Fruit fly (Drosophila melanogaster) whole organism, embryonic: Measurements from ENCODE around the gene axo.

Experiments used
- Atf-2 ChIP-seq: fragments of 200-800 bp; sonication (Bioruptor generic); optimal IDR thresholded peaks from 2 replicates; lab custom pipeline; 2016; ENCODE audit warnings: missing biosample characterization, missing genetic modification characterization
- CG11398 ChIP-seq: fragments of 200-800 bp; sonication (Bioruptor generic); optimal IDR thresholded peaks from 2 replicates; lab custom pipeline; 2016; ENCODE audit warnings: missing biosample characterization, missing genetic modification characterization
- CG12769 ChIP-seq: fragments of 200-800 bp; sonication (Bioruptor generic); optimal IDR thresholded peaks from 2 replicates; lab custom pipeline; 2019; ENCODE audit warnings: missing biosample characterization, mild to moderate bottlenecking, missing genetic modification characterization, moderate library complexity
- CG15479 ChIP-seq: fragments of 200-800 bp; sonication (Bioruptor generic); optimal IDR thresholded peaks from 3 replicates; lab custom pipeline; 2019; ENCODE audit warnings: missing biosample characterization, mild to moderate bottlenecking, missing genetic modification characterization, moderate library complexity
- CG17385 ChIP-seq: fragments of 200-800 bp; sonication (Bioruptor generic); optimal IDR thresholded peaks from 3 replicates; lab custom pipeline; 2018; ENCODE audit warnings: missing biosample characterization, mild to moderate bottlenecking, missing genetic modification characterization
- CG17612 ChIP-seq: fragments of 200-800 bp; sonication (Bioruptor generic); IDR thresholded peaks from 2 replicates; pipeline ENCODE4 v1.3.6; 2022; ENCODE audit warnings: missing biosample characterization, missing genetic modification characterization
- CG18599 ChIP-seq: fragments of 200-800 bp; sonication (Bioruptor generic); optimal IDR thresholded peaks from 3 replicates; lab custom pipeline; 2017; ENCODE audit warnings: missing biosample characterization, missing genetic modification characterization, mild to moderate bottlenecking, moderate library complexity, missing genetic modification reagents
- CG2678 ChIP-seq: fragments of 200-800 bp; sonication (Bioruptor generic); optimal IDR thresholded peaks from 3 replicates; lab custom pipeline; 2019; ENCODE audit warnings: missing biosample characterization, mild to moderate bottlenecking, missing genetic modification characterization, moderate library complexity
- CG3838 ChIP-seq: fragments of 200-800 bp; sonication (Bioruptor generic); optimal IDR thresholded peaks from 3 replicates; lab custom pipeline; 2016; ENCODE audit warnings: missing biosample characterization, missing genetic modification characterization
- CG4707 ChIP-seq: fragments of 200-800 bp; sonication (Bioruptor generic); optimal IDR thresholded peaks from 2 replicates; lab custom pipeline; 2018; ENCODE audit warnings: missing biosample characterization, mild to moderate bottlenecking, missing genetic modification characterization, moderate library complexity
- CG6175 ChIP-seq: fragments of 200-800 bp; sonication (Bioruptor generic); IDR thresholded peaks from 3 replicates; pipeline ENCODE4 v1.3.6; 2022; ENCODE audit warnings: missing biosample characterization, missing genetic modification characterization
- CG7745 ChIP-seq: fragments of 200-800 bp; sonication (Bioruptor generic); optimal IDR thresholded peaks from 2 replicates; lab custom pipeline; 2018; ENCODE audit warnings: missing biosample characterization, mild to moderate bottlenecking, missing genetic modification characterization, moderate library complexity
- CG8924 ChIP-seq: fragments of 200-800 bp; optimal IDR thresholded peaks from 3 replicates; lab custom pipeline; 2019; ENCODE audit warnings: missing biosample characterization, mild to moderate bottlenecking, missing genetic modification characterization, moderate library complexity
- D19B ChIP-seq: fragments of 200-800 bp; sonication (Bioruptor generic); optimal IDR thresholded peaks from 2 replicates; lab custom pipeline; 2017; ENCODE audit warnings: missing biosample characterization, mild to moderate bottlenecking, missing genetic modification characterization
- Dfd ChIP-seq, 2 experiments: fragments of >200 bp; optimal IDR thresholded peaks; 2 replicates each; lab custom pipeline; 2017; ENCODE audit warnings: missing biosample characterization in 2 of 2, missing genetic modification characterization in 2 of 2
- Dp ChIP-seq: fragments of 200-800 bp; sonication (Bioruptor generic); optimal IDR thresholded peaks from 2 replicates; lab custom pipeline; 2018; ENCODE audit warnings: missing biosample characterization, mild to moderate bottlenecking, missing genetic modification characterization, moderate library complexity
- Gsc ChIP-seq: fragments of 200-800 bp; sonication (Bioruptor generic); IDR thresholded peaks from 2 replicates; pipeline ENCODE4 v1.3.6; 2022; ENCODE audit warnings: missing biosample characterization, missing genetic modification characterization
- Hmr ChIP-seq: fragments of 200-800 bp; sonication (Bioruptor generic); optimal IDR thresholded peaks from 3 replicates; lab custom pipeline; 2017; ENCODE audit warnings: mild to moderate bottlenecking, missing biosample characterization, missing genetic modification reagents, missing genetic modification characterization
- MESR4 ChIP-seq: fragments of 200-800 bp; sonication (Bioruptor generic); optimal IDR thresholded peaks from 2 replicates; lab custom pipeline; 2018; ENCODE audit warnings: missing biosample characterization, mild to moderate bottlenecking, missing genetic modification characterization, moderate library complexity
- Meics ChIP-seq: fragments of 200-800 bp; sonication (Bioruptor generic); optimal IDR thresholded peaks from 2 replicates; lab custom pipeline; 2017; ENCODE audit warnings: missing biosample characterization, mild to moderate bottlenecking, missing genetic modification characterization
- Mes4 ChIP-seq: fragments of 200-800 bp; sonication (Bioruptor generic); optimal IDR thresholded peaks from 2 replicates; lab custom pipeline; 2016; ENCODE audit warnings: missing biosample characterization, missing genetic modification characterization
- Mrtf ChIP-seq: fragments of 200-800 bp; sonication (Bioruptor generic); IDR thresholded peaks from 3 replicates; pipeline ENCODE4 v1.3.6; 2022; ENCODE audit warnings: missing biosample characterization, missing genetic modification characterization
- NK7.1 ChIP-seq: fragments of 200-800 bp; sonication (Bioruptor generic); optimal IDR thresholded peaks from 3 replicates; lab custom pipeline; 2016; ENCODE audit warnings: missing biosample characterization, missing genetic modification characterization
- Sin3A ChIP-seq: fragments of >200 bp; optimal IDR thresholded peaks from 2 replicates; lab custom pipeline; 2018
- Stat92E ChIP-seq, 3 experiments: fragments of >200 bp in 2 of 3; fragments of 200-800 bp in 1 of 3; sonication (Bioruptor generic) in 1 of 3; optimal IDR thresholded peaks; 2 replicates each; lab custom pipeline; 2017 to 2019; ENCODE audit warnings: missing biosample characterization in 3 of 3, missing genetic modification characterization in 3 of 3, mild to moderate bottlenecking in 1 of 3, moderate library complexity in 1 of 3
- Trl ChIP-seq, 3 experiments: fragments of >200 bp in 2 of 3; fragments of 200-800 bp in 1 of 3; sonication (Bioruptor generic) in 1 of 3; optimal IDR thresholded peaks; 2 replicates in 1 of 3; 3 replicates in 2 of 3; lab custom pipeline; 2016 to 2017; ENCODE audit warnings: missing biosample characterization in 1 of 3, missing genetic modification characterization in 1 of 3
- abd-A ChIP-seq: fragments of 200-800 bp; sonication (Bioruptor generic); optimal IDR thresholded peaks from 3 replicates; lab custom pipeline; 2019; ENCODE audit warnings: missing biosample characterization, mild to moderate bottlenecking, missing genetic modification characterization, moderate library complexity
- al ChIP-seq: fragments of 200-800 bp; sonication (Bioruptor generic); IDR thresholded peaks from 2 replicates; pipeline ENCODE4 v1.3.6; 2022; ENCODE audit warnings: missing biosample characterization, missing genetic modification characterization
- exex ChIP-seq: fragments of 200-800 bp; sonication (Bioruptor generic); optimal IDR thresholded peaks from 4 replicates; lab custom pipeline; 2018; ENCODE audit warnings: missing biosample characterization, mild to moderate bottlenecking, missing genetic modification characterization, moderate library complexity
- fd3F ChIP-seq: fragments of 200-800 bp; sonication (Bioruptor generic); optimal IDR thresholded peaks from 2 replicates; lab custom pipeline; 2018; ENCODE audit warnings: missing biosample characterization, mild to moderate bottlenecking, missing genetic modification characterization, moderate library complexity
- hth ChIP-seq: fragments of >200 bp; optimal IDR thresholded peaks from 2 replicates; lab custom pipeline; 2017; ENCODE audit warnings: inconsistent platforms
- lilli ChIP-seq: fragments of 200-800 bp; sonication (Bioruptor generic); optimal IDR thresholded peaks from 3 replicates; lab custom pipeline; 2016; ENCODE audit warnings: missing biosample characterization, missing genetic modification characterization
- nerfin-1 ChIP-seq: fragments of 200-800 bp; sonication (Bioruptor generic); optimal IDR thresholded peaks from 3 replicates; lab custom pipeline; 2019; ENCODE audit warnings: missing biosample characterization, mild to moderate bottlenecking, missing genetic modification characterization, moderate library complexity
- pros ChIP-seq: fragments of 200-800 bp; sonication (Bioruptor generic); optimal IDR thresholded peaks from 3 replicates; lab custom pipeline; 2019; ENCODE audit warnings: missing biosample characterization, mild to moderate bottlenecking, missing genetic modification characterization, moderate library complexity
- sd ChIP-seq: fragments of 200-800 bp; sonication (Bioruptor generic); optimal IDR thresholded peaks from 3 replicates; lab custom pipeline; 2018; ENCODE audit warnings: missing biosample characterization, mild to moderate bottlenecking, missing genetic modification characterization, moderate library complexity
- slbo ChIP-seq: fragments of 200-800 bp; sonication (Bioruptor generic); IDR thresholded peaks from 2 replicates; pipeline ENCODE4 v1.3.6; 2022; ENCODE audit warnings: missing biosample characterization, missing genetic modification characterization
- toy ChIP-seq: fragments of 200-800 bp; sonication (Bioruptor generic); IDR thresholded peaks from 2 replicates; pipeline ENCODE4 v1.3.6; 2022; ENCODE audit warnings: missing biosample characterization, missing genetic modification characterization
- trh ChIP-seq: fragments of 200-800 bp; sonication (Bioruptor generic); optimal IDR thresholded peaks from 2 replicates; lab custom pipeline; 2016; ENCODE audit warnings: missing biosample characterization, missing genetic modification characterization
- usp ChIP-seq: fragments of >200 bp; optimal IDR thresholded peaks from 2 replicates; lab custom pipeline; 2017; ENCODE audit warnings: missing biosample characterization, missing genetic modification characterization
- vnd ChIP-seq: fragments of 200-800 bp; sonication (Bioruptor generic); IDR thresholded peaks from 3 replicates; pipeline ENCODE4 v1.3.6; 2022; ENCODE audit warnings: missing biosample characterization, missing genetic modification characterization; ENCODE audit not compliant: partially characterized antibody

Gene axo

DNA sequence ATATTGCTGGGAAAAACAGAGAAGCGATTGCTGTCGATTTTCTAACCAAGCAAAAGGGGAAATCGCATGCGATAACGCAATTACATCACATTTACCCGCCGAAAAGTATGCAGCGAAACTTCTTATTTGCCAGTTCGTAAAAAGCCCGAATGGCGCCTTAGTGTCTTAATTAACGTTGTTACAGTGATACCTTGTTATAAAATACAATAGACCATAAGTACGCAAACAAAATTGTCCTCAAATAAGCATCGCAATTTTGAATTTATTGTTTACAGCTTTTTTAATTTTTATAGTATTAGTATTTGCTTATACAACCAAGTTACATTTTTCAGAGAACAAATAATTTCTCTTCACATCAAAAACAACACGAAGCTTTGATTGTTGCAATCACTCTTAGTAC, 3.6 kb upstream of the axo start (continued):
- TF ChIP-seq CG2678 (tag; lab: Kevin White, UChicago) (peak; percentile 11), Gsc (GFP tag; lab: Robert Waterston, UW) (no peak), Mes4 (GFP tag; lab: Kevin White, UChicago) (peak; percentile 8), CG18599 (no peak), CG17612 (GFP tag; lab: Robert Waterston, UW) (no peak), slbo (GFP tag; lab: Robert Waterston, UW) (peak; percentile 64), Trl (optimal IDR thresholded peaks at IDR 0.05; lab: Kevin White, UChicago) (no peak), Trl (GFP tag; optimal IDR thresholded peaks at IDR 0.05; lab: Kevin White, UChicago) (no peak), MESR4 (GFP tag; lab: Kevin White, UChicago) (no peak), CG3838 (GFP tag; lab: Kevin White, UChicago) (no peak), fd3F (GFP tag; lab: Kevin White, UChicago) (no peak), CG11398 (no peak), lilli (GFP tag; lab: Kevin White, UChicago) (no peak), CG8924 (tag; lab: Kevin White, UChicago) (no peak), CG17385 (no peak), pros (GFP tag; lab: Kevin White, UChicago) (no peak), Dp (no peak), CG12769 (no peak), al (GFP tag; lab: Robert Waterston, UW) (no peak), sd (tag; lab: Kevin White, UChicago) (no peak), Atf-2 (no peak), CG6175 (GFP tag; lab: Robert Waterston, UW) (0 out of 3 replicates have a peak, but pooled peaks have one; percentile 8), toy (0 out of 2 replicates have a peak, but pooled peaks have one; percentile 14), CG7745 (tag; lab: Kevin White, UChicago) (no peak), abd-A (no peak), usp (GFP tag; lab: Kevin White, UChicago) (no peak), nerfin-1 (tag; lab: Kevin White, UChicago) (no peak), CG15479 (no peak), D19B (no peak), Stat92E (GFP tag; optimal IDR thresholded peaks at IDR 0.05; lab: Kevin White, UChicago) (no peak), trh (no peak), NK7.1 (GFP tag; lab: Kevin White, UChicago) (no peak), Dfd (GFP tag; optimal IDR thresholded peaks at IDR 0.05; lab: Kevin White, UChicago) (no peak), Sin3A (no peak), vnd (GFP tag; lab: Robert Waterston, UW) (no peak), Mrtf (GFP tag; lab: Robert Waterston, UW) (no peak), Meics (GFP tag; lab: Kevin White, UChicago) (no peak), exex (tag; lab: Kevin White, UChicago) (no peak)

DNA sequence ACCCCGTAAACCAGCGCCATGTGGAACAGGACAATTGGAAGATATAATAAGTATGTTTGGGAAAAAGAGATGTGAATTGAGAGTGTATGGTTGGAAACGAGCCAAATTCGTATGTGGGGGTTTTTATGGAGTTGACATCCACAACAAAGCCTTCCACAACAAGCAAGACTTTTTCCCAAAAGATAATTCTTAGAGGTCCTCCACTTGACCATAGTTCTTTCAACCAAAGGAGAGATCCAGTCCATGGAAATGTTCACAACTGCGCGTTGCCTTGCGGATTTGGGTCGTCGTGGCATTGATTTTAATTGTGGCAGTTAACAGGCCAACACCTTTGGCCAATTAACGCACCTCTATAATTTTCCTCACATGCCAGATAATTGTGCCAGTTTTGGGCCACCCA, 2.9 kb upstream of the axo start, which contains the start of gene CG18418:
Gene CG18418 (minus strand): TSS at position 101 of the 400 bp plus-strand sequence.
- TF ChIP-seq Hmr (GFP tag; lab: Kevin White, UChicago), result no peak
- no peak for TF ChIP-seq sd (tag; lab: Kevin White, UChicago)
- no peak for TF ChIP-seq CG4707 (GFP tag; lab: Kevin White, UChicago)
- no peak for TF ChIP-seq hth (lab: Kevin White, UChicago)
